Fruit fly (Drosophila melanogaster) whole organism, larva: Measurements from ENCODE around the gene Jhbp15.

Experiments
- noc ChIP-seq: fragments of 200-800 bp; sonication (Bioruptor generic); optimal IDR thresholded peaks from 3 replicates; lab custom pipeline; 2019; ENCODE audit warnings: missing biosample characterization, mild to moderate bottlenecking, missing genetic modification characterization, moderate library complexity

The Jhbp15 gene

DNA sequence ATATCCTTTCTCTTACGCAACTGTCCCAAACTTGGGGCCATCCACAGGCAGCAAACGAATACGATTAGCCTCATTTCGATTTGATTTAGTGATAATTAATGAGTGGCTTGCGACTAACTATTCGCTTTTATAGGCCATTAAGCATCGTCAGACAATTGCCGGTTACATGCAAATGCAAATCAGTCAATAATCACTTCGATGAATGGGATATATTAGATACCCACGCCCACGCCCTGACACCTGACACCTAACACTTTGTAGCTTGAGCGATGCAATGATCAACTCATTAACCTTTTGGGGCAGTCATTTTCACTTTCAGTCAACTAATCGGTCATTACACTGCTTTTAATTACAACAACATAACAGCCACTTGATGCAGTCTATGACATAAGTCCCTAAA lies at the start of gene Jhbp15:
TSS of gene Jhbp15 (minus strand) at position 101 of the 400 bp plus-strand sequence.
- no peak for TF ChIP-seq noc (tag; lab: Kevin White, UChicago)

DNA sequence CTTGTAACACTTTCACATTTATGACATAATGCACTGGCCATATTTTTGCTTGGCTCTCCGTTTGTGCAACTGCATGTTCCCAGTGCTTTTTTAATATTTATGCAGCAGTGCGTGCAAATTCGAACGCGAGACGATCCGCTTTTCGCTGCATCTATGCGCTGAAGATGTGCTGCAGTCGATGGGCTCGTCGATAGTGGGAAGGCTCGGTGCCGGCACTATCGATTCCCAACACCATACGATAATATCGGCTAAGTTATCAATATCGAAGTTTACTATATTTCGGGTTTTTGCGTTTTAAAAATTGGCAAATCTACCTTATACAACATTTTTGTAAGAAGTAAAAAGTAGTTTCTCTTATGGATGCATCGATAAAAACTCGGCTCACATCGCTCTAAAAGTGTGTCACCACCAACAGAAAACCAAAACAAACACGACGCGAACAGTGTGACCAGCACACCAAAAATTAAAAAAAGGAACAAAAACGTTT lies 46.9 kb upstream of the Jhbp15 start, which contains the start of gene RhoGAP93B:
TSS of gene RhoGAP93B (minus strand) at position 197 of the 487 bp plus-strand sequence.
- TF ChIP-seq noc (tag; lab: Kevin White, UChicago): peak; percentile 83

DNA sequence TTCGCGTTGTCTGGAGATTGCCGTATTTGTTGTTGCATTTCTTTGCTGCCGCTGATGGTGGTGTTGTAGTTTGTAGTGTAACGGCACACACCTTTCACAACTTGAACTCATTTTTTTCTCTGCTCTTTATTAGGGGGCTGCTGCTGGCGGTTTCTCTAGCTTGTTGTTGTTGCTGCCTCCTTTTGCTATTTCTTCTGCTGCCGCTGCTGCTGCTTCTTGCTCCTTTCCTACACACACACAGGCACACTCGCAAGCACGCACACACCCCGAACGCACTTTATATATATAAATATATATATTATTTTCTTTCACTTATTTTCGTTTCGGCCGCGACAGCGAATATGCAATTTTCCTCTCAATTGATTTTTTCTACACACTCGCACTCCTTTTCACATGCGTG lies 46.4 kb upstream of the Jhbp15 start:
- TF ChIP-seq noc (tag; lab: Kevin White, UChicago): no peak

DNA sequence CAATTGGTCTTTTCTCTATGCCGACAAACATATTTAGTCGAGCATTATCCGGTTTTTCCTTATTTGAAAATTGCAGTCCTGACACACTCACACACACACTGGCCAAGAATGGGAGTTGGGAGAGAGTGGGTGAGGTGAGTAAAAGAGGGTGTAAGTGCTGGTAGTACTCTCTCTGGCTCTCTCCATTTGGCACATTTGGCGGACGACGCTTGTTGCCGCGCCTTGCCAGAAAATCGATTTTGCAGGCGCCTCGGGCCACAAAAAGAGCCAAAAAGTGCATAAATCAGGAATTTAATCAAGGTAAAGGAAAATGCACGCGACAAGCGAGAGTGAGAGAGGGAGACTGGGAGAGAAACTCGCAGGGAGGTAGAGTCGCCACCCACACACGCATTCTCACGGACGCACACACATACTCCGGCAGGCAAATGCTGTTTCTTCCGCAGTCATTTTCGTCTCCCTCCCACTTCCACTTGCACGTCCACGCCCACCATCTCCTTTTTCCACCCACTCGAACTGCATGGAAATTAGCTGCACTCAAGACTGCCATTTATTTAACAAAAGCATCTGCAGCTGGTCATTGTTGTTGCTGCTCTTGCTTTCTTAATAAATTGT lies 45.9 kb upstream of the Jhbp15 start:
- no peak for TF ChIP-seq noc (tag; lab: Kevin White, UChicago)

DNA sequence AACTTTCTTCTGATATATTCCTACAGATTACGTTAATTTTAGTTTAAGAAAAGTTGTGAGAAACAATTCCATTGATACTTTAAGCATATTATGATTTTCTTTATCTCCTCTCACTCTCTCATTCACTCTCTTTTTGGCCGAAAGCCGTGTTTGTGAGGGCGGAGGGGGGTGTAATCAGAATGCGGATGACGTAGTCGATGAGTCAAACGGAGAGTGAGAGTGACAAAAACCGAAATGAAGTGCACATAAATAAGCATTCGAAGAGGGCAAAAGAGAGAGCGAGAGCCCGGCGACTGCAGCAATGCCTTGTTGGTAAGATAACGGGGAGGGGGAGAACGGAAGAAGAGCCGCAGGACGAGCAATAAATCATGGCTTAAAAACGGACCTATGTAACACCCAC lies 43.5 kb upstream of the Jhbp15 start:
- TF ChIP-seq noc (tag; lab: Kevin White, UChicago): no peak

DNA sequence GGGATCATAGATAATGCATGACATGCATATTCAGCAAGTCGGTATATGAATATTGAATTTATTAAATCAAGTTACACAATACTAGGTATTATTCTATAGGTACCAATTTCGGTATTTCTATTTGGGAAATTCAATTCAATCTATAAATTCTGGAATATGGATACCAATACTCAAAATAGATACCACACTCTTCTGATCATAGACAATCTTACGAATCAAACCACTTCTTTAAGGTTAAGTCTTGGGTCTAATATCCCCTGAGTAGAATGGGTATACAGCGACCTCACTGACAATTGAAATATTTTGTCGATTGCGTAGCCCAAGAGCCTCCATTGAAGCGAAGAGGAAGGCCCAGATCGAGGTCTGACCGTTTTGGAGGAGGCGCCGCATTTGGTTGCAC lies 42.1 kb upstream of the Jhbp15 start:
- no peak for TF ChIP-seq noc (tag; lab: Kevin White, UChicago)

DNA sequence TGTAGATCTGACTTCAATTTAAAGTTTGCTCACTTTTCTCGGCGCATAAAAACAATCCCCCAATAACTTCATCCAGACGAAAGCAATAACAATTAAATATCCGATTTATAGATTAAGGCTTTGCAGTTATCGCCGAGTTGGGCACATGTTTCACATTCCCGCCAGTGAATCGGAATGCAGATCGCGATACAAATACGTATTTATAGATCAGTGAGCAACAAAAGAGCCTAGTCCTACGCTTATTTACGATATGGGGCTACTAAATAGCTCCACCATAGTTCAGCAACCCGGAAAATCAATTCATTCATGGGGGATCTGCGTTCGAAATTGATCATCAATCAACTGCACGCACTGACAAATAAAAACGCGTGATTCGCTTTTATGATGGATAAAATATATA lies 41.3 kb upstream of the Jhbp15 start:
- TF ChIP-seq noc (tag; lab: Kevin White, UChicago): no peak

DNA sequence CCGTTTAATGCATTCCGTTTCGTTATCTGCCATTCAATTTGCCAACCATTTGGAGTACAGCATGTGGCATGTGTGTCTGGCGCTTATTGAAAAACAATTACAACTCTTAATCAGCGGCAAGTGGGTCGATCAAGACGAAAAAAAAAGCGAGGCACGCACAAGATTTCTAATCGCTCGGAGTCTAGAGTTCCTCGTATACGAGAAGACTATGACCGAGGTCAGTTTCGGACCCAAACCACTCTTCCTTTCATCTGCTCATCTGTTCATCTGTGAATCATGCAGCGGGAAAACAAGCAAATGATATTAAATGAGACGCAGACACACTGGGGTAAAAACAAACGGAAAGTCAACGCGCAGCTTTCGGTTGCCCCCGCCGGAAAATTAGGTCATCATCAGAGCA lies 40.7 kb upstream of the Jhbp15 start:
- no peak for TF ChIP-seq noc (tag; lab: Kevin White, UChicago)

DNA sequence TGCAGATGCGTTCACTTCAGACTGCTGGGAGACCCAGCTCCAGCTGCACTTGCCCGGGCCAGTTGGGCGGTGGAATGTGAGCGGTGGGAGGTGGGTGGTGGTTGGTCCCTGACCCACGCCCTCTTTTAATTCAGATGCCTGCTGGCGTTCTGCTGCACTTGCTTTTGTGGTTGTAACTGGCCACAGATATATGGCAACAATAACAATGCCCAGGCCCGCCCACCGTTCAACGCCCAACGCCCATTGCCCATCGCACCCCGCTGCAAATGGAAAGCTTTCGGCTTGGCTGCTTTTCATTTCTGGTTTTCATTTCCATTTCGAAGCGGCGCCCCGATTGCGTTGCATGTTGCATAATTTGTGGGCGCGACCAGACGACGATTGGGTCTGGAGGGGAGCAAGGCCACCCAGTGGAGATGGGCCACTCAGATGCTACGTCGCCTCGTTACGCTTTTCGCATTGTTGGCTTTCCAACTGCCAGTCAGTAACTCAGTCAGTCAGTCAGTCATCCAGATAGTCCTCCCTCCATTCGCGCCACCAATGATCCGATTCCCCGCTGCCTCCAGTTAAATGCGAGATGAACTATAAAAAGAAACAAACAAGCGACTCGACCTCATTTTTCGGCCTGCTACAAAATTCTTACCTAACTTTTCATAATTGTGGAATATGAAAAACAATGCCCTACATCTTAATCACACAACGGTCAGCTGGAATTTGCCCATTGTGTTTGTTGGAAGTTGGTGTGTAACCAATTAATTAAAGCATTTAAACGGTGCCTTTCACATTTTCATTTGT lies 39.7 kb upstream of the Jhbp15 start:
- TF ChIP-seq noc (tag; lab: Kevin White, UChicago): no peak

DNA sequence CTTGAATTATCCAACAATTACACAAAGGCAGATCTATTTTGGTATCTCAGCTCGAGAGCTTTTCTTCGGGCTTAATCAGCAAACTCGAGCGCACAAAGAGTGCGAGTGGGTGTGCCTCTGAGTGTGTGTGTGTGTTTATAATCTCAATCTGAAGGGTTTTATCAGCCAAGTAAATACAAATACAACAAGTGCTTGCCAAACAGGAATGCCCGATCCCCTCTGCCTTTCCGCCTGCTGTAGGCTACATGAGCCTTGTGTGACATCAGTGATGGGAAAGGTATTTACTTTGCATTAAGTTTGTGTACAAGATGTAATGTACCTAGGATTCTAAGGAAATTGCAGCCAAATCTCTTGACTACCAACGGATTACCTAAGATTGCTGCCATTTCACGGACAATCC lies 38.6 kb upstream of the Jhbp15 start:
- no peak for TF ChIP-seq noc (tag; lab: Kevin White, UChicago)

DNA sequence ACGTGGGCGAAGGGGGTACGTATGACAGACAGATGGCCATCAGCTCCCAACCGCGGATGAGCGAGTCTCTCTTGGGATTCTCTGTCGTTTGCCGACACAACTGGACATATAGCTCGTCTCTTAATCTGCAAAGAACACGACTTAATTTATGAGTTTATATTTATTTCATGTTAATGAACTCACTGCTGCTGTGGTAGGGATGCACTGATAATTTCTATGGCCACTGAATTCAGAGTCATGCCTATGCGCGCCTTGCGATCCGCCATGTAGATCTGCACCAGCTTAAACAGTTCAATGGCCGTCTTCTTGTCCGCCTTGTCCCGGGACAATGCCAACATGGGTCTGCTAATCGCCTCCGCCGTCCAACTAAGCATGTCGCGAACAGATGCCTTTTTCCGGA lies 34.2 kb upstream of the Jhbp15 start:
- no peak for TF ChIP-seq noc (tag; lab: Kevin White, UChicago)

DNA sequence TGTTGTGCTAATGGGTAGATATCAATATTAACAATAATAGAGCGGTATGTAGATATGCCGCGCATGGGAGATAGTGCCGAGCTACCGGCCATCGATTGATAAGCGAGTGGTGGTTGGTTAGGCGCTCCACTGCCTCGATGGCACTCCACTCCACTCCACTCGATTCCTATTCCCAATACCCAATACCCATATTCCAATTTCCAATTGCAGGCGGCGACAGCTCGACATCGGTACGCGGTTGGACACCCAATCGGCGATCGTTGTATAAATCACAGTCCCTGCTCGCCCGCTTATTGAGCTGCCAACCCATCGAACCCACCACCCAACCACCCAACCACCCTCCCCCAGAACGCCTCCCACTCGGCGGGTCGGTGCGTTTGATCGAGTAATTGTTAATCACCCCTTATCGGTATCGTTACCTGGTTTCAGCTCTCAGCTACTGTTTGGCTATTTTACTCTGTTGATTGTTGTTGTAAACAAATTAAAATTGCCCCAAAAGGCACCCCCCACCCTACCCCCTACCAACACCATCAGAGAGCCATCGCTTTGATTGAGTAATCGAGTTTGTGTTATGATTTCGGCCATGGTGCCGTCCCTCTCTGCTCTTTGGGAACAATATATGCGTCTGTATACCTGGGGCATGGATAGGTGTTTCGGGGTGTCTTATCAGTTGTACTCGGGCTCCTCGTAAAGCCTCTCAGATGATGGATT lies 30.3 kb upstream of the Jhbp15 start, which contains the start of gene HHEX:
TSS of gene HHEX (minus strand) at position 51 of the 711 bp plus-strand sequence.
- TF ChIP-seq noc (tag; lab: Kevin White, UChicago): peak; percentile 87

DNA sequence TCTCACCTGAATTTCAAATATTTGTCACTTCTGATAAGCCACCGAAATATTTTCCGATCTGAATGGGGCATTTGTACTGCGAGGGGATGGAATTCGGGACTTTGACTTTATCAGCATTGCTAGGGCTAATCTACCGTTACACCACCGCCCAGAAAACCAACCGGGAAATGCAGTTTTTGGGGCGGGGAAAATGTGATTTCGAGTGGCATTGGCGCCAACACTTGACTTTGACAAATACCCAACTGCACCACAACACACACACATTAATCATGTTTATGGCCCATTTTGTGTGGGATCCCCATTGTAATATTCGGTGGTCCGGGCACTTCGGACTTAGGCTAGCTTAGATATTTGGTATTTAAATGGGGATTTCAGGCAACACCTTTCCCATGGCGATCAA lies 28.2 kb upstream of the Jhbp15 start:
- no peak for TF ChIP-seq noc (tag; lab: Kevin White, UChicago)

DNA sequence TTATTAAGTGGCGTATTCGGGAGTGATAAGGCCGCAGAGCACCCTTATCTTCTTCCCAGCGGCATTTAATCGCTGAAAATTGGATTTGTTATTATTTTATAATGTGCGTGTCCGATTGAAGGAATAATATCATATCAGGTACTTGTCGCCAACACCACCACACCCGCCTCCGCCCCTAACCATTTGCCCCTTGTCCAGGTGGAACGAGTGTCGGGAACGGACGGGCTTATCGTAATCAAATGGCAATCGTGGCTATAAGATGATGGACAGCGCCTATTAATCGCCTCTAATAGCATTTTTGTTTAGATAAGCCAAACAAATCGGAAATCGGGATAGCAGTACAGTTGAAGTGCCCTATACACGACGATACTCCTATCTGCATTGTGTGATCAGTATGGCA lies 27.4 kb upstream of the Jhbp15 start:
- peak; percentile 24 for TF ChIP-seq noc (tag; lab: Kevin White, UChicago)

DNA sequence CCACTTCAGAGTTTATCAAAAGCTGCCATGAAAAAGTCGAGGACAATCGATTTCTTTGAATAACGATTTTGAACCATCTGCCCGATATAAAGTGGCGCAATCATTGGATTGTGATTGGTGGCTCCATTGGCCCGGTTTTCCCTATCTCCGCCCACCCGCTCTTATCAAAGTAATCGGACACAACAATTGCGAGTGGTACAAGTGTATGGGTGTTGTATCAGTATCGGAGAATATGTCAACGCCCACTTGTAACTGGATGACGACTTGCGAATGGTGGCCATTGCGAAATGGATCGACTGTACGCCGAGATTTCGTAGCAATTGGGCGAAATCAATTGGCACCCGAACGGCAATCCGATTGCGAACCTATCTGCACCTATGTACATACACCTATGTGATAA lies 26.8 kb upstream of the Jhbp15 start:
- TF ChIP-seq noc (tag; lab: Kevin White, UChicago): no peak

DNA sequence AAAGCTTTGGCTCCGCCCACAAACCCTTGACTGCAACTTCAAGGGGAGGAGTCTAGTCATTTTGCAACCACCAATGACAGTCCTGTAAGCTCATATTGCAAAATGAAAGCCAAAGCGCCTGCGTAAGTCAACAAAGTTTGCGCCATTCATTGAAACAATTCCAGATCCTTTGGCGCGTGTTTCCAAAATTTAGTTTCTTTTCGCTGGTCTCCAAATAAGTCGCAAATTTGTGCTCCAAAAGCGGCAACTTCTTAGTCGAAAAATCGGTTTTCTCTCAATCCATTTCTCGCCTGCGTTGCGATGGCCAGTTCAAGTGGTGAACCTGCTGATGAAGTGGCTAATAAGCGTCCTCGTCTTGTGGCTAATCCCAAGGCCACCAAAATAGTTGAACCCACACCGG lies 22.9 kb upstream of the Jhbp15 start, which contains the start of gene dmrt93B:
TSS of gene dmrt93B (plus strand) at position 301 of the 400 bp plus-strand sequence.
- TF ChIP-seq noc (tag; lab: Kevin White, UChicago): no peak
